Fruit fly (Drosophila melanogaster): ENCODE results near the gene Sfp96F.

Sfp96F gene

dm6 chr3R:25787198-25787597 lies 42.8 kb downstream of the Sfp96F start, which contains the start of gene CG4960:
TSS of gene CG4960 (minus strand) at chr3R:25787298.
- TF ChIP-seq dsf (GFP tag; optimal IDR thresholded peaks at IDR 0.05; ENCODE audit: borderline replicate concordance) (no peak), GATAd (GFP tag; optimal IDR thresholded peaks at IDR 0.05) (no peak), CG32264 (GFP tag; optimal IDR thresholded peaks at IDR 0.05) (no peak), N (GFP tag; optimal IDR thresholded peaks at IDR 0.05) (no peak), Rel (GFP tag; optimal IDR thresholded peaks at IDR 0.05) (no peak), Rel (tag; optimal IDR thresholded peaks at IDR 0.05) (no peak), OdsH (GFP tag; optimal IDR thresholded peaks at IDR 0.05) (no peak), psq (GFP tag; optimal IDR thresholded peaks at IDR 0.05) (no peak), rgr (GFP tag; optimal IDR thresholded peaks at IDR 0.05) (no peak), jim (GFP tag; optimal IDR thresholded peaks at IDR 0.05) (no peak), HLH106 (tag; optimal IDR thresholded peaks at IDR 0.05) (no peak), sv (GFP tag; optimal IDR thresholded peaks at IDR 0.05) (no peak), Dfd (GFP tag; optimal IDR thresholded peaks at IDR 0.05) (no peak), Hr78 (GFP tag; optimal IDR thresholded peaks at IDR 0.05) (no peak)

DNA sequence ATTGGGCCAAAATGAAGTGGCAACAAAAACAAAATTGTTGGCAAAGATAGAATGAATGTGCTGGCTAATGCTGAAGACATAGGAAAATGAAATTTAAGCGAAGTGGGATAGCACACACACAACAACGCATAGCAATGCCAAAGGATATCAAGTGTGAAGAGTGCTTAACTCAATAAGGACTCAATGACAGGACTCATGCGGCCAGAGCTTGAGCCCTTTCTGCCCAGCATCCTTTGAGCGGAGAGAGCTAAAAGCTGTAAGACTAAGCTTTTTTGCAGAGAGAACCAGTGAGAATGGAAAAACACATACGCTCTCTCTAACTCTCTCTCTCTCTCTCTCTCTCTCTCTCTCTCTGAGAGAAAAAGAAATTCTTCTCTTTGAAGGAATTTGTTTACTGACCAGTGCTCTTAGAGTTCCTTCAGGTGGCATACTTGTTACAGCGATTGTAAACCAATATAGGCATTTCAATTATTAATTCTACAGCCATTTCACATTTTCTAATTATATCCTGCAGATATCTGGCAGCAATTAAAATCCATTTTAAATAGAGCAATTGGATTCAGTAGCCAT lies 47.1 kb downstream of the Sfp96F start:
- TF ChIP-seq Abd-B (GFP tag; optimal IDR thresholded peaks at IDR 0.05): no peak
- TF ChIP-seq Dif (GFP tag; optimal IDR thresholded peaks at IDR 0.05; ENCODE audit: partially characterized antibody): peak; percentile 63
- no peak for TF ChIP-seq Sp1 (GFP tag; optimal IDR thresholded peaks at IDR 0.05)
- no peak for TF ChIP-seq h (GFP tag; optimal IDR thresholded peaks at IDR 0.05)
- TF ChIP-seq sage (GFP tag; optimal IDR thresholded peaks at IDR 0.05): no peak
- no peak for TF ChIP-seq pan (optimal IDR thresholded peaks at IDR 0.05)
- peak in 1 of 2 experiments; percentile 1 for TF ChIP-seq dl (GFP tag; optimal IDR thresholded peaks at IDR 0.05; ENCODE audit: insufficient read depth in 1 of 2, partially characterized antibody in 2 of 2)
- no peak for TF ChIP-seq lola (GFP tag; optimal IDR thresholded peaks at IDR 0.05)
- no peak for TF ChIP-seq br (GFP tag; optimal IDR thresholded peaks at IDR 0.05)
